Worm (Caenorhabditis elegans) whole organism, L4 larva: ENCODE data around the gene gbf-1.

Experiments used
- F10B5.3 ChIP-seq: sonication (generic microtip); optimal IDR thresholded peaks from 2 replicates; lab custom pipeline; 2016; ENCODE audit warnings: mild to moderate bottlenecking, missing genetic modification characterization, missing compliant biosample characterization
- F26F4.8 ChIP-seq: fragments of 200-800 bp; sonication (Bioruptor generic); conservative IDR thresholded peaks from 2 replicates; pipeline ENCODE4 v1.3.6; 2022; ENCODE audit warnings: missing genetic modification characterization, missing compliant biosample characterization
- F37D6.2 ChIP-seq: sonication (generic microtip); optimal IDR thresholded peaks from 2 replicates; lab custom pipeline; 2016; ENCODE audit warnings: mild to moderate bottlenecking, missing genetic modification characterization, missing compliant biosample characterization
- F44E2.7 ChIP-seq: fragments of 200-800 bp; sonication (Bioruptor generic); IDR thresholded peaks from 2 replicates; pipeline ENCODE4 v2.1.2; 2022; ENCODE audit warnings: missing genetic modification characterization, missing compliant biosample characterization
- F49E8.2 ChIP-seq: sonication (generic microtip); optimal IDR thresholded peaks from 2 replicates; lab custom pipeline; 2016; ENCODE audit warnings: missing compliant biosample characterization, mild to moderate bottlenecking, missing genetic modification characterization, borderline replicate concordance
- Y105C5A.15 ChIP-seq: fragments of 200-800 bp; sonication (Bioruptor generic); IDR thresholded peaks from 2 replicates; pipeline ENCODE4 v1.3.6; 2022; ENCODE audit warnings: missing genetic modification characterization, missing compliant biosample characterization
- Y48G9A.11 ChIP-seq: fragments of 200-800 bp; sonication (Bioruptor generic); IDR thresholded peaks from 2 replicates; pipeline ENCODE4 v1.3.6; 2022; ENCODE audit warnings: missing genetic modification reagents, missing genetic modification characterization, missing compliant biosample characterization
- Y75B8A.6 ChIP-seq: fragments of 200-800 bp; sonication (Bioruptor generic); IDR thresholded peaks from 2 replicates; pipeline ENCODE4 v1.3.6; 2022; ENCODE audit warnings: missing genetic modification reagents, missing genetic modification characterization, missing compliant biosample characterization
- ZK337.2 ChIP-seq: fragments of 200-800 bp; sonication (Bioruptor generic); IDR thresholded peaks from 2 replicates; pipeline ENCODE4 v1.3.6; 2022; ENCODE audit warnings: missing genetic modification reagents, missing genetic modification characterization, missing compliant biosample characterization
- aha-1 ChIP-seq: fragments of 150-350 bp; peaks from one replicate; lab custom pipeline; 2014; ENCODE audit warnings: missing biosample characterization, missing genetic modification characterization
- ama-1 ChIP-seq: fragments of 150-350 bp; optimal IDR thresholded peaks from 2 replicates; lab custom pipeline; 2014; ENCODE audit warnings: inconsistent platforms, mixed read lengths
- ceh-82 ChIP-seq: sonication (generic microtip); optimal IDR thresholded peaks from 2 replicates; lab custom pipeline; 2017; ENCODE audit warnings: missing biosample characterization, missing genetic modification characterization
- ctbp-1 ChIP-seq: fragments of 200-800 bp; sonication (Bioruptor generic); IDR thresholded peaks from 2 replicates; pipeline ENCODE4 v1.3.6; 2022; ENCODE audit warnings: missing genetic modification reagents, missing genetic modification characterization, missing compliant biosample characterization
- daf-12 ChIP-seq: fragments of 150-350 bp; optimal IDR thresholded peaks from 2 replicates; lab custom pipeline; 2014; ENCODE audit warnings: missing biosample characterization, missing genetic modification reagents, missing genetic modification characterization
- daf-16 ChIP-seq, 3 experiments: sonication (generic microtip); optimal IDR thresholded peaks; 2 replicates each; lab custom pipeline; 2016 to 2017; ENCODE audit warnings: missing genetic modification characterization in 3 of 3, missing genetic modification reagents in 3 of 3, mild to moderate bottlenecking in 2 of 3, missing compliant biosample characterization in 2 of 3, missing biosample characterization in 1 of 3, moderate library complexity in 1 of 3
- duxl-1 ChIP-seq: sonication (generic microtip); optimal IDR thresholded peaks from 2 replicates; lab custom pipeline; 2016; ENCODE audit warnings: mild to moderate bottlenecking, missing genetic modification characterization, moderate library complexity, missing compliant biosample characterization; ENCODE audit not compliant: poor library complexity
- egl-27 ChIP-seq: sonication (generic microtip); optimal IDR thresholded peaks from 3 replicates; lab custom pipeline; 2017; ENCODE audit warnings: missing biosample characterization, missing genetic modification reagents, missing genetic modification characterization
- egl-43 ChIP-seq: fragments of 200-800 bp; sonication (Bioruptor generic); IDR thresholded peaks from 2 replicates; pipeline ENCODE4 v1.3.6; 2022; ENCODE audit warnings: missing genetic modification reagents, missing genetic modification characterization, missing compliant biosample characterization
- fkh-10 ChIP-seq: fragments of 150-350 bp; optimal IDR thresholded peaks from 2 replicates; lab custom pipeline; 2014; ENCODE audit warnings: missing biosample characterization, missing genetic modification reagents, missing genetic modification characterization
- fos-1 ChIP-seq: fragments of 150-350 bp; optimal IDR thresholded peaks from 2 replicates; lab custom pipeline; 2014; ENCODE audit warnings: missing biosample characterization, missing genetic modification characterization
- gei-8 ChIP-seq: fragments of 200-800 bp; sonication (Bioruptor generic); optimal IDR thresholded peaks from 2 replicates; lab custom pipeline; 2018; ENCODE audit warnings: mild to moderate bottlenecking, missing genetic modification characterization, missing compliant biosample characterization
- hmg-1.1 ChIP-seq: fragments of 200-800 bp; sonication (Bioruptor generic); IDR thresholded peaks from 2 replicates; pipeline ENCODE4 v1.3.6; 2022; ENCODE audit warnings: missing genetic modification reagents, missing genetic modification characterization, missing compliant biosample characterization
- lin-29 ChIP-seq: fragments of 200-800 bp; sonication (Bioruptor generic); IDR thresholded peaks from 2 replicates; pipeline ENCODE4 v1.3.6; 2022; ENCODE audit warnings: missing genetic modification reagents, missing genetic modification characterization, missing compliant biosample characterization
- lsy-2 ChIP-seq, 2 experiments: fragments of 150-350 bp in 1 of 2; sonication (generic microtip) in 1 of 2; optimal IDR thresholded peaks; 2 replicates each; lab custom pipeline; 2014 to 2017; ENCODE audit warnings: missing biosample characterization in 2 of 2, missing genetic modification characterization in 2 of 2
- madf-9 ChIP-seq: fragments of 200-800 bp; sonication (Bioruptor generic); conservative IDR thresholded peaks from 2 replicates; pipeline ENCODE4 v1.3.6; 2022; ENCODE audit warnings: missing genetic modification reagents, missing genetic modification characterization, missing compliant biosample characterization
- mep-1 ChIP-seq: fragments of 150-350 bp; sonication (generic microtip); optimal IDR thresholded peaks from 3 replicates; lab custom pipeline; 2014; ENCODE audit warnings: missing biosample characterization, missing genetic modification characterization
- mxl-2 ChIP-seq: fragments of 200-800 bp; sonication (Bioruptor generic); conservative IDR thresholded peaks from 2 replicates; pipeline ENCODE4 v1.3.6; 2022; ENCODE audit warnings: missing genetic modification reagents, missing genetic modification characterization, missing compliant biosample characterization
- nhr-102 ChIP-seq: sonication (generic microtip); optimal IDR thresholded peaks from 2 replicates; lab custom pipeline; 2016; ENCODE audit warnings: mild to moderate bottlenecking, missing genetic modification characterization, moderate library complexity, missing compliant biosample characterization
- nhr-237 ChIP-seq: sonication (generic microtip); optimal IDR thresholded peaks from 2 replicates; lab custom pipeline; 2017; ENCODE audit warnings: missing biosample characterization, missing genetic modification characterization
- nhr-41 ChIP-seq: fragments of 200-800 bp; sonication (Bioruptor generic); IDR thresholded peaks from 2 replicates; pipeline ENCODE4 v1.3.6; 2022; ENCODE audit warnings: missing genetic modification reagents, missing genetic modification characterization, missing compliant biosample characterization
- nhr-42 ChIP-seq: fragments of 200-800 bp; sonication (Bioruptor generic); IDR thresholded peaks from 2 replicates; pipeline ENCODE4 v1.3.6; 2022; ENCODE audit warnings: missing genetic modification characterization, missing compliant biosample characterization
- nhr-48 ChIP-seq: sonication (generic microtip); optimal IDR thresholded peaks from 2 replicates; lab custom pipeline; 2016; ENCODE audit warnings: mild to moderate bottlenecking, missing genetic modification characterization, missing compliant biosample characterization
- nhr-77 ChIP-seq: fragments of 150-350 bp; optimal IDR thresholded peaks from 2 replicates; lab custom pipeline; 2014; ENCODE audit warnings: missing biosample characterization, missing genetic modification characterization
- php-3 ChIP-seq: fragments of 200-800 bp; sonication (Bioruptor generic); IDR thresholded peaks from 2 replicates; pipeline ENCODE4 v1.3.6; 2022; ENCODE audit warnings: missing genetic modification reagents, missing genetic modification characterization, missing compliant biosample characterization
- pqm-1 ChIP-seq: sonication (generic microtip); optimal IDR thresholded peaks from 2 replicates; lab custom pipeline; 2017; ENCODE audit warnings: missing biosample characterization, missing genetic modification characterization
- set-16 ChIP-seq: fragments of 200-800 bp; sonication (Bioruptor generic); IDR thresholded peaks from 2 replicates; pipeline ENCODE4 v1.3.6; 2022; ENCODE audit warnings: missing genetic modification reagents, missing genetic modification characterization, missing compliant biosample characterization
- unc-39 ChIP-seq: sonication (generic microtip); optimal IDR thresholded peaks from 2 replicates; lab custom pipeline; 2017; ENCODE audit warnings: missing biosample characterization, missing genetic modification characterization
- unc-62 ChIP-seq, 3 experiments: fragments of 150-350 bp in 1 of 3; sonication (generic microtip); optimal IDR thresholded peaks in 2 of 3; peaks in 1 of 3; 1 replicate in 1 of 3; 2 replicates in 2 of 3; lab custom pipeline; 2014 to 2017; ENCODE audit warnings: missing biosample characterization in 3 of 3, missing genetic modification characterization in 3 of 3, missing genetic modification reagents in 3 of 3, missing genotype in 1 of 3
- vab-7 ChIP-seq: fragments of 200-800 bp; sonication (Bioruptor generic); IDR thresholded peaks from 2 replicates; pipeline ENCODE4 v1.3.6; 2022; ENCODE audit warnings: missing genetic modification reagents, missing genetic modification characterization, missing compliant biosample characterization
- zfp-2 ChIP-seq: sonication (generic microtip); optimal IDR thresholded peaks from 2 replicates; lab custom pipeline; 2016; ENCODE audit warnings: mild to moderate bottlenecking, missing genetic modification characterization, missing compliant biosample characterization
- zfp-3 ChIP-seq: fragments of 200-800 bp; sonication (Bioruptor generic); conservative IDR thresholded peaks from 2 replicates; pipeline ENCODE4 v1.3.6; 2022; ENCODE audit warnings: missing genetic modification reagents, missing genetic modification characterization, missing compliant biosample characterization
- zip-2 ChIP-seq: fragments of 150-350 bp; optimal IDR thresholded peaks from 2 replicates; lab custom pipeline; 2014; ENCODE audit warnings: missing biosample characterization, missing genetic modification characterization

The gbf-1 gene

DNA sequence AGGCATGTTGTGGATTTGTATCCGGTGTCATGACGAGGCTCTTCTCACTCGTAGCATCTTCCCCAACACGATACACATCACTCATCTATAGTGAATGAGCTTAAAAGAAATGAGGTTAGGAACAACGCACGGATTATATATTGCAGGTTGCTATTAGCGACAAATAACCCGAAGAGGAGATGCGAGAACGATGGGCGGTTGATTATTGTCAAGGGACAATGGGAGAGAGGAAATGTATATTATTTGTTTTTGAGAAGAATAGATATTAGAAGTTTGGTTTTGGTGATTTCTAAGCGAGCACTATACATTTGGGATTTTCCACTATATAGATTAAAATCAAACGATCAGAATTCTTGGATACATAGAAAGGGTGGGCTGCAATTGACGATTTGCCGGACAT lies 33.2 kb upstream of the gbf-1 start, which contains the start of gene C18D11.7:
Gene C18D11.7, minus strand, starts transcription at position 101 of the 400 bp plus-strand sequence.
- TF ChIP-seq madf-9 (GFP tag; lab: Robert Waterston, UW) (no peak), unc-62 (GFP tag; optimal IDR thresholded peaks at IDR 0.05 in 1 of 2; lab: Kevin White, UChicago) (peak in 1 of 2 experiments; percentile 2), unc-62 (tag; optimal IDR thresholded peaks at IDR 0.05; lab: Kevin White, UChicago) (no peak)
- TF ChIP-seq, all 104 proteins: peak for 1

DNA sequence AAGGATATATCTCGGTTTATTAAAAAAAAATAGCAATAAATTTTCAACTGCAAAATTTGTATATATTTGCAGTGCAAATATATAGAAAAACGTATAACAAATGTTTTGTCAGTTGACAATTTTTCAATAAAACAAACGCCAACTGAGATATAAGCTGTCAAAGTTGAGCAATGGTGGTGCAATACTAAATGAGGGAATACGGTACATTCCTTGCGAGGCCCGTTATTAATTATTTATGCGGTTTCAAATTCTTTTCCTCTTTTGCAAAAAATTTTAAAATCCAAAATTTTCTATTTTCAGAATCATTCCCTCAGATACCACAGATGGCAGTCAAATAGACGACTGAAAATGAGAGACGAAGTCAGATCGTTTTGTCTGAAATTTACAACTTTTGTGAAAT lies 22.0 kb upstream of the gbf-1 start, which contains the start of gene twk-39:
Gene twk-39, plus strand, starts transcription at position 301 of the 400 bp plus-strand sequence.
- TF ChIP-seq ama-1 (lab: Kevin White, UChicago) (no peak), aha-1 (tag; lab: Kevin White, UChicago) (no peak), ceh-82 (tag; lab: Kevin White, UChicago) (no peak), nhr-77 (no peak), daf-12 (tag; lab: Kevin White, UChicago) (no peak), F10B5.3 (tag; lab: Kevin White, UChicago) (no peak), Y105C5A.15 (GFP tag; lab: Robert Waterston, UW) (no peak), F49E8.2 (tag; lab: Kevin White, UChicago) (no peak), lsy-2 (tag; optimal IDR thresholded peaks at IDR 0.05; lab: Kevin White, UChicago) (no peak), unc-39 (tag; lab: Kevin White, UChicago) (no peak), Y48G9A.11 (GFP tag; lab: Robert Waterston, UW) (no peak), nhr-41 (GFP tag; lab: Robert Waterston, UW) (no peak), egl-27 (tag; lab: Kevin White, UChicago) (no peak), mep-1 (tag; lab: Kevin White, UChicago) (no peak), pqm-1 (tag; lab: Kevin White, UChicago) (no peak), nhr-42 (GFP tag; lab: Robert Waterston, UW) (no peak), fos-1 (no peak), lin-29 (GFP tag; lab: Robert Waterston, UW) (no peak), daf-16 (GFP tag; optimal IDR thresholded peaks at IDR 0.05; lab: Kevin White, UChicago) (no peak), daf-16 (tag; optimal IDR thresholded peaks at IDR 0.05; lab: Kevin White, UChicago) (no peak)

DNA sequence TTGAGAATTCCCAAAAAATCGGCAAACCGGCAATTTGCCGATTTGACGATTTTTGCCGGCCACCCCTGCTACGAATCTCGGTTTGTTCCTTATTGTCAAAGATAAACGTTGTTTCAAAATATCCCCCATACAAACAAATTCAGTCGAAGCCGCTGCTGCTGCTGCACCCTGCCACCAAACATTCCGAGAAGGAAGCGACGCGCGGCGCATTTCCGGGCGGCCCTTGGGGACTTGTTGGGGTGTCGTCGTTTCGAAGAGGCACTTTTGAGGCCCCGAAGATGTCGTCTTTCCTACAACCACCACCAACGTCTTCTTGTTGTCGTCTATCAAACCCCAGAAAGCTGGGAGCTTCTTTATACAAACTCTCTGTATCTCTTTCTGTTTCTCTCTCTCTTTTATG lies 20.9 kb upstream of the gbf-1 start:
- TF ChIP-seq F49E8.2 (tag; lab: Kevin White, UChicago) (no peak), nhr-42 (GFP tag; lab: Robert Waterston, UW) (no peak), Y105C5A.15 (GFP tag; lab: Robert Waterston, UW) (no peak), hmg-1.1 (0 out of 2 replicates have a peak, but pooled peaks have one; percentile 32), set-16 (GFP tag; lab: Robert Waterston, UW) (peak; percentile 72), zip-2 (no peak), pqm-1 (tag; lab: Kevin White, UChicago) (no peak), fkh-10 (GFP tag; lab: Kevin White, UChicago) (no peak), F10B5.3 (tag; lab: Kevin White, UChicago) (no peak), egl-27 (tag; lab: Kevin White, UChicago) (no peak), nhr-237 (tag; lab: Kevin White, UChicago) (no peak), Y75B8A.6 (GFP tag; lab: Robert Waterston, UW) (no peak), vab-7 (no peak), F37D6.2 (no peak), ctbp-1 (no peak), ZK337.2 (GFP tag; lab: Robert Waterston, UW) (no peak), php-3 (no peak)

DNA sequence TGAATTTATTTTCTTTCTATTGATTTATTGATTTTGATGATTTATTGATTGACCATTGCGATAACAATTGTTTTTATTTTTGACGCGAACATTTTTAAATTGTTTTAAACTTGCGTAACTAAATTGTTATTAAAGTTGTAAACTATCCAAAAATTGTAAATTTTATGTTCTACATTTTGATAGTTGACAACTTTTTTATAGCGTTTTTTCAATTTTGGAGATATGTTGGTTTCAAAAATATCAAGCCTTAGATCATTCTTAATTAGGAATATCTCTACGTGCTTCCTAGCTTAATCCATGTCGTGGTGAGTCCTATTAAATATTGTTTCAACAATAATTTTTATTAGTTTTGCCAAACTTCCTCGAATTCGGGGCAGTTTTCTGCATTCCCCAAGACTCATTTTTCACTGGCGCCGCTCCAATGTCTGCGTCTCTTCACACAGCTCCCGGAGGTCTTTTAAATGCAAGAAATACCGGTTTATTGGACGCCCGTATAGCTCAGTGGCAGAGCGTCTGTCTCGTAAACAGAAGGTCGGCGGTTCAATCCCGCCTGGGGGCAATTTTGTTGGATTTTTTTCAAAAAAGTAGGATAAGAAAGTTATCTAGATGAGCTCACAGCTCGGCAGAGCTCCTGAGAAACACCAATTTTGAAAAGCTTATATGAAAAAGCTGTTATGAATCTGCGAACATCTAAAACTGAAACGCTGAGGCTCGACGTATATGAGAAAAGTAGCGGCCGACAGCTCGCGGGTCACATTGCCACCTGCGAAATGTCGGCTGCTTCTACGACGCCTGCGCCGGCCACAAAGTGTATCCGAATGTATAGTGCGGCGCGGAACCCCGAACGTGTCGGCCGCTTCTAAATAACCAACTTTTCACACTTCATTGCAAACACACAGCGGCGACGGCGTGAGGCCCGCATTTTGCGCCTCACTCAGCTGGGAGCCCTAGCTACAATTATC lies 19.1 kb upstream of the gbf-1 start, which contains the start of gene C24H11.2:
Gene C24H11.2, minus strand, starts transcription at position 51 of the 962 bp plus-strand sequence.
- TF ChIP-seq zfp-3 (GFP tag; lab: Robert Waterston, UW) (peak; percentile 60; the same call in 1 of the 2 replicates), nhr-48 (tag; lab: Kevin White, UChicago) (peak; percentile 17), zfp-2 (tag; lab: Kevin White, UChicago) (peak; percentile 45), nhr-102 (tag; lab: Kevin White, UChicago) (peak; percentile 59), madf-9 (GFP tag; lab: Robert Waterston, UW) (peak; percentile 88), aha-1 (tag; lab: Kevin White, UChicago) (peak; percentile 61), F44E2.7 (0 out of 2 replicates have a peak, but pooled peaks have one; percentile 46), Y75B8A.6 (GFP tag; lab: Robert Waterston, UW) (peak; percentile 75), ZK337.2 (GFP tag; lab: Robert Waterston, UW) (peak; percentile 79), duxl-1 (tag; lab: Kevin White, UChicago) (peak; percentile 86), mxl-2 (GFP tag; lab: Robert Waterston, UW) (peak; percentile 75), Y105C5A.15 (GFP tag; lab: Robert Waterston, UW) (peak; percentile 73), gei-8 (peak; percentile 30), F26F4.8 (GFP tag; lab: Robert Waterston, UW) (peak; percentile 96), egl-43 (GFP tag; lab: Robert Waterston, UW) (peak; percentile 95)
